Fruit fly (Drosophila melanogaster): Measurements from ENCODE around the gene Jon25Bii.

DNA sequence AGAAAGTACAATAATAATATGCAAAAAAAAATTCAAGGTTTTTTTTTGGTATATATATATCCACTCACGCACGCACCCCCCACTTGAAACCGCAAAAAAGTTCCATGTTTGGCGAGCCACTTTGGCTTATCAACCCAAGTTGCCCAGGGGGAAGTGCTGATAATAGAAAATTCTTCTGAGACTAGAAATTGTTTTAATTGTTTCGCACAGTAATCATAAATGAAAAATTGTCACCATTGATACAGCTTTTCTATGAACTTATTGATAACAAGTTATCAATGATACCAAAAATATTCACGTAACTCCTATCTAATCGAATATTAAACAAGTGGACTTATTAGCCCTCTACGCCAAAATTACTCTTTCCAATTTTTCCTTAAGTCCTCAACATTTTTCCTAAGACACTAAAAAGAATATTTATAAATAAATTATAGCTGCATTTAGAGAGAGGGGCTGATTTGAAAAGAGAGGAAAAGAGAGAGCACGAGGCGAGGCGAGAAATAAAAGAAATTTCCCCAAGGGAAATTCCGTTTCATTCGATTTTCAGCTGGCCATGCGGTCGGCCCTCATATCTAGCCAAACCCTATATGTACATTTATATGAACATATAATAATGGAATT, 45.7 kb upstream of the Jon25Bii start:
- TF ChIP-seq CG17385 (GFP tag; optimal IDR thresholded peaks at IDR 0.05) (no peak), kay (GFP tag; optimal IDR thresholded peaks at IDR 0.05) (no peak), CG10979 (tag; optimal IDR thresholded peaks at IDR 0.05) (no peak), mirr (GFP tag; optimal IDR thresholded peaks at IDR 0.05) (peak; percentile 47), cato (GFP tag; optimal IDR thresholded peaks at IDR 0.05; ENCODE audit: borderline replicate concordance) (no peak), run (tag; optimal IDR thresholded peaks at IDR 0.05) (no peak), CG17361 (GFP tag; IDR thresholded peaks at IDR 0.05) (no peak), ttk (GFP tag; IDR thresholded peaks at IDR 0.05) (no peak), CG12744 (GFP tag; optimal IDR thresholded peaks at IDR 0.05) (no peak), CG31365 (tag; optimal IDR thresholded peaks at IDR 0.05) (no peak), CG2202 (tag; optimal IDR thresholded peaks at IDR 0.05) (no peak), Sry-β (GFP tag; optimal IDR thresholded peaks at IDR 0.05) (no peak)

Measured in whole organism, embryonic.